Fruit fly (Drosophila melanogaster): ENCODE results near the gene gammaSnap2.

The gammaSnap2 gene

dm6 chr3R:10168483-10169064 is 47.4 kb upstream of the gammaSnap2 start (continued):
- TF ChIP-seq dsx (GFP tag; optimal IDR thresholded peaks at IDR 0.05; ENCODE audit: poor library complexity, severe bottlenecking) (no peak), Ets96B (tag; optimal IDR thresholded peaks at IDR 0.05) (peak; percentile 3), Eip75B (GFP tag; optimal IDR thresholded peaks at IDR 0.05) (peak; percentile 16), Sox15 (GFP tag; optimal IDR thresholded peaks at IDR 0.05) (peak; percentile 22), eg (GFP tag; IDR thresholded peaks at IDR 0.05) (peak; percentile 67), CG11902 (GFP tag; optimal IDR thresholded peaks at IDR 0.05) (peak; percentile 58), CG31627 (GFP tag; optimal IDR thresholded peaks at IDR 0.05) (peak; percentile 60), CG6854 (GFP tag; optimal IDR thresholded peaks at IDR 0.05) (no peak)

dm6 chr3R:10167280-10167679 is 46.1 kb upstream of the gammaSnap2 start:
- no peak for TF ChIP-seq Hr38 (GFP tag; optimal IDR thresholded peaks at IDR 0.05)
- TF ChIP-seq salr (GFP tag; optimal IDR thresholded peaks at IDR 0.05): no peak
- peak; percentile 14 for TF ChIP-seq fkh (GFP tag; optimal IDR thresholded peaks at IDR 0.05)
- TF ChIP-seq OdsH (GFP tag; optimal IDR thresholded peaks at IDR 0.05): no peak
- TF ChIP-seq fd59A (GFP tag; optimal IDR thresholded peaks at IDR 0.05): no peak

dm6 chr3R:10166334-10166733 is 45.1 kb upstream of the gammaSnap2 start:
- TF ChIP-seq esn (GFP tag; optimal IDR thresholded peaks at IDR 0.05): peak; percentile 38
- no peak for TF ChIP-seq CG10631 (GFP tag; optimal IDR thresholded peaks at IDR 0.05)
- TF ChIP-seq CG6163 (GFP tag; IDR thresholded peaks at IDR 0.05): no peak
- no peak for TF ChIP-seq CG16779 (tag; optimal IDR thresholded peaks at IDR 0.05)
- peak; percentile 41 for TF ChIP-seq Sox102F (GFP tag; optimal IDR thresholded peaks at IDR 0.05)
- TF ChIP-seq CG9139 (GFP tag; optimal IDR thresholded peaks at IDR 0.05): no peak
- TF ChIP-seq Smox (GFP tag; optimal IDR thresholded peaks at IDR 0.05): no peak
- TF ChIP-seq salr (GFP tag; optimal IDR thresholded peaks at IDR 0.05): no peak
- TF ChIP-seq vri (GFP tag; optimal IDR thresholded peaks at IDR 0.05): peak; percentile 79
- no peak for TF ChIP-seq CG10669 (GFP tag; optimal IDR thresholded peaks at IDR 0.05)
- TF ChIP-seq Sox14 (GFP tag; optimal IDR thresholded peaks at IDR 0.05): no peak
- TF ChIP-seq CG6854 (GFP tag; optimal IDR thresholded peaks at IDR 0.05): peak; percentile 17

dm6 chr3R:10161163-10161562 is 40.0 kb upstream of the gammaSnap2 start, which contains the start of gene CG6254:
TSS of gene CG6254 (minus strand) at chr3R:10161331.
- TF ChIP-seq Hr39 (GFP tag; optimal IDR thresholded peaks at IDR 0.05) (peak; percentile 47), Met (GFP tag; optimal IDR thresholded peaks at IDR 0.05) (no peak), Sox14 (GFP tag; optimal IDR thresholded peaks at IDR 0.05) (peak; percentile 65), acj6 (GFP tag; optimal IDR thresholded peaks at IDR 0.05) (no peak), CG11902 (GFP tag; optimal IDR thresholded peaks at IDR 0.05) (peak; percentile 7), lz (GFP tag; optimal IDR thresholded peaks at IDR 0.05) (peak; percentile 26), esn (GFP tag; optimal IDR thresholded peaks at IDR 0.05) (peak; percentile 52), Eip93F (GFP tag; optimal IDR thresholded peaks at IDR 0.05) (no peak), CG8632 (GFP tag; optimal IDR thresholded peaks at IDR 0.05) (no peak), CG6276 (GFP tag; optimal IDR thresholded peaks at IDR 0.05) (no peak), CG31627 (GFP tag; optimal IDR thresholded peaks at IDR 0.05) (peak; percentile 43), Blimp-1 (GFP tag; optimal IDR thresholded peaks at IDR 0.05) (peak; percentile 42), pdm3 (GFP tag; optimal IDR thresholded peaks at IDR 0.05) (no peak), OdsH (GFP tag; optimal IDR thresholded peaks at IDR 0.05) (no peak)

- TF ChIP-seq Hr4 (GFP tag; optimal IDR thresholded peaks at IDR 0.05): peak; percentile 75
- peak; percentile 19 for TF ChIP-seq CG6792 (GFP tag; optimal IDR thresholded peaks at IDR 0.05)
- no peak for TF ChIP-seq Smox (GFP tag; optimal IDR thresholded peaks at IDR 0.05)
- TF ChIP-seq net (GFP tag; optimal IDR thresholded peaks at IDR 0.05): no peak
- TF ChIP-seq CG11294 (GFP tag; IDR thresholded peaks at IDR 0.05): peak; percentile 53; the same call in 1 of the 2 replicates
- TF ChIP-seq CG8119 (GFP tag; IDR thresholded peaks at IDR 0.05): peak; percentile 74
- TF ChIP-seq spab (GFP tag; optimal IDR thresholded peaks at IDR 0.05): peak; percentile 2
- no peak for TF ChIP-seq Ets96B (tag; optimal IDR thresholded peaks at IDR 0.05)
- TF ChIP-seq CG15336 (GFP tag; IDR thresholded peaks at IDR 0.05): peak; percentile 87
- TF ChIP-seq Lpt (GFP tag; optimal IDR thresholded peaks at IDR 0.05): peak; percentile 41
- peak; percentile 61 for TF ChIP-seq achi (GFP tag; optimal IDR thresholded peaks at IDR 0.05)
- TF ChIP-seq CG6276 (GFP tag; optimal IDR thresholded peaks at IDR 0.05): no peak
- no peak for TF ChIP-seq topi (GFP tag; optimal IDR thresholded peaks at IDR 0.05)
- TF ChIP-seq fkh (GFP tag; optimal IDR thresholded peaks at IDR 0.05): no peak
- TF ChIP-seq CG1621 (tag; optimal IDR thresholded peaks at IDR 0.05): no peak
- TF ChIP-seq Sox14 (GFP tag; optimal IDR thresholded peaks at IDR 0.05): no peak
These were observed 32.9 kb upstream of the gammaSnap2 start for dm6 chr3R:10153957-10154685.

Measured in whole organism, prepupa.